Fruit fly (Drosophila melanogaster) S2 (cell line): ENCODE measurements around the gene CNPYb.

Source experiments
- CG8478 ChIP-seq: fragments of >200 bp; optimal IDR thresholded peaks from 2 replicates; lab custom pipeline; 2018
- CTCF ChIP-seq, 2 experiments: fragments of >200 bp; optimal IDR thresholded peaks; 2 replicates each; lab custom pipeline; 2018

The CNPYb gene

DNA sequence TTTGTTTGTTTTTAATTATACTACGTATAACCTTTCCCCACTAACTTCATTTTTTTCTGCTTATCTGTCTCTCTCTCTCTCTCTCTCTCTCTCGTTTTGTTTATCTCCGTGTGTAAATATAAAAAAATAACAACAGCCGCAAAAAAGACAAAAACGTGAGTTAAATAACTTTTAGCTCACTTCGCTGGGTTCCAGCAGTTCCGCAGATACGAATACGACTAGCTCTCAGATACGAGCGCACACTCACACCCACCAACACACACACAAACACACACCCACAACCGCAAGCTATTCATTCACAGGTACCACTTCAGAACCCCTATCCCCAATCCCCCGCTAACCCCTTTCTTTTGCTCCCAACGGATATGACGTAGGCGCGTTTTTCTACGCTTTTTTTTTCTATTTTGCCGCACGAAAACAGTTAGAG, 23.8 kb downstream of the CNPYb start:
- TF ChIP-seq CTCF (optimal IDR thresholded peaks at IDR 0.05; lab: Kevin White, UChicago) (no peak), CG8478 (lab: Kevin White, UChicago) (no peak)

DNA sequence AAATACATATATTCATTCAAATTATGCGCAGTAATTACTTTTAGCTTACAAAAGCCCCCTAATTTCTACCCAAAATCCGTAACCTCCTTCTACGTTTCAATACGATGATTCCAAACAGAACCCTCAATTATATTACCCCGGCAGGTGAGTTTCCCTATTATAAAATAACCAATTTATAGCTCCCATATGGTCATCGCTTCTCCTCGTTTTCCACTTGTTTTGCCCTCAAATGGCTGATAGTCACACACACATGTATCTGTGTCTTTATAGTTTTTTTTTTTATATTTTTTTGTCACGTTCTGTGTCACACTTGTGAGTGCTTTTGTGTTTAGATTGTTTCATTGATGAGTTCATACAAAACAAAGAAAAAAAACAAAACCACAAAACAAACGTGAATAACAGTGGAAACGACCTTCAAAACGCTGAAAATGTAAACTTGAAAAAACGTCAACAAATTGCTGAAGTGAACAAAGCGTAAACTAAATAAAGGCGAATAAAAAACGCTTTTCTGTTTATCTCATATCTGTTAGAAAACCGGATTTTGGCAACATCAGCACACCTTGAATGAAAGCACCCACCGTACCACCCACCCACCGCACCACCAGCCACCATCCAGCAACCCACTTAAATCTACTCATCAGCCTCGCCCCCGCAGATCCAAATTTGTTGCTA, 24.7 kb downstream of the CNPYb start:
- TF ChIP-seq CG8478 (lab: Kevin White, UChicago) (no peak), CTCF (optimal IDR thresholded peaks at IDR 0.05; lab: Kevin White, UChicago) (no peak)

DNA sequence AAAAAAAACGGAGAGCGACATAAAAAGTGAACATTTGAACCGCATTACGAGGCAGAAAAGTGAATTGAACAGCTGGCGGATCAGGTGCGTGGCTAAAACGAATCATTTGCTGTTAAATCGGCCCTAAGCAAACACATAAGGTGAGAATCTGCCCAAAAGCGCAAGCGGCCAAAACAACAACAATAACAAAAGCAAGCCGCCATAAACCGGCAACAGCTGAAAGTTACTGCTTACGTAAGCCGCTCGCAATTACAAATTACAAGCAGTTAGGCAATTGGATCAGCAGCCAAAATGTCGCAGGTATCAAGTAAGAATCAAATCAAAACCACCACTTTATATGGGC, 32.6 kb downstream of the CNPYb start:
- TF ChIP-seq CTCF (optimal IDR thresholded peaks at IDR 0.05; lab: Kevin White, UChicago) (no peak), CG8478 (lab: Kevin White, UChicago) (no peak)

DNA sequence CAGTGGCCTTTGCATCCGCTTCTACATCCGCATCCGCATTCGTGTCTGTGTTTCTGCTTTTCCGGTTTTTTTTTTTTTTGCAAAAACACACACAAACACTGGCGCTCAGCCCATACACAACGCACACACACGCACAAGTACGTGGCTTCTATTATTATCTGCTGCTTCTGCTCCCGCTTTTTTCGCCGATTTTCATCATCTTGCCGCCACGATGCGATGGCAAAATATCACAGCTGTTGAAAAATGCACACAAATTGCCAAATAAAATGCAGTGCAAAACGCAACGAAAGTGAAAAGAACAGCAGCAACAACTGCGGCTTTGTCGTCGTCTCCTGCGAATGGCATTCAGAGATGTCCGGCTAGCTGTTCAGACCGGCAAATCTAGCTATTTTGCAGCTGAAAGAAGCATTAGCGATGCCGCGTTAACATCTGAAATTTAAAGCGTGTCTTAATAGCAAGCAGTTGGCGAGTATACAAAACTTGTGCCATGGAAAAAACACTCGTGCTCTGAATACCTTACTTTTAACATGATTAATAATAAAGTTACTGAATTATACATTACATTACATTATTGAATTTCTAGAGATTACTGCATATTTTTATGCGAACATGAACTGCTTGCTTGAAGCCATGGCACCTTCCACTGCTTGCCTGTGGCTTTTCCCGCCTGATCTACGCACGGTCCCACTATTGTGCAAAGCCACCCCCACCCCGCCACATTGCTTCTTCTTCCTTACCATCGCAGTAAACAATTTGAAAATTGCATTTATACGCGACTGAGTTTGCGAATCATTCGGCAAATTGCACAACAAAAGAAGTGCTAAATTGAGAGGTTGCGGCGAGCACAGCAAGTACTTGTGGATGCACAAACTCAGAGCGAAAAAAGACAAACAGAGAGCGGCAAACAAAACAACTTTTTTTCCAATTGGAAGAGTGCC, 33.3 kb downstream of the CNPYb start, which contains the start of the genes Ugt316A1 and Sfxn2:
Gene Ugt316A1 (minus strand): TSS at position 345 of the 938 bp plus-strand sequence.
Gene Sfxn2 (plus strand): TSS at position 694 of the 938 bp plus-strand sequence.
- TF ChIP-seq CTCF (optimal IDR thresholded peaks at IDR 0.05; lab: Kevin White, UChicago) (peak; percentile 56 to 60), CG8478 (lab: Kevin White, UChicago) (no peak)

DNA sequence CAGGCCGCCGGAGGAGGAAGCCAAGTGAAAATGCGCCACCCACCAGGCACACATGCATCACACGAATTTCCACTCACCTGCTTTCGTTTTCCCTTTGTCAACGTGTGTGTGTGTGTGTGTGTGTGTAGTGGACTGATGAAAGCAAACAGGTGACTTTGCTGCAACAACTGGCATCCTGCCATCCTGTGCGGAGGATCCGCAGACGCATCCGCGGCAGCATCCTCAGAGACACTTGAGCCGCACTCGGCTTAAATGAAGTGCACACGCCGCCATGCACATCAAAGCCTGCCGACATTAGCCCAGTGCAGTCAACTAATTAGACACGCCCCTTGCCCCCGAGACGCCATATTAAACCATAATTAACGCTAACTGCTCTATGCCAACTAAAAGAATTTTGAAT, 37.2 kb downstream of the CNPYb start:
- no peak for TF ChIP-seq CG8478 (lab: Kevin White, UChicago)
- no peak for TF ChIP-seq CTCF (optimal IDR thresholded peaks at IDR 0.05; lab: Kevin White, UChicago)

DNA sequence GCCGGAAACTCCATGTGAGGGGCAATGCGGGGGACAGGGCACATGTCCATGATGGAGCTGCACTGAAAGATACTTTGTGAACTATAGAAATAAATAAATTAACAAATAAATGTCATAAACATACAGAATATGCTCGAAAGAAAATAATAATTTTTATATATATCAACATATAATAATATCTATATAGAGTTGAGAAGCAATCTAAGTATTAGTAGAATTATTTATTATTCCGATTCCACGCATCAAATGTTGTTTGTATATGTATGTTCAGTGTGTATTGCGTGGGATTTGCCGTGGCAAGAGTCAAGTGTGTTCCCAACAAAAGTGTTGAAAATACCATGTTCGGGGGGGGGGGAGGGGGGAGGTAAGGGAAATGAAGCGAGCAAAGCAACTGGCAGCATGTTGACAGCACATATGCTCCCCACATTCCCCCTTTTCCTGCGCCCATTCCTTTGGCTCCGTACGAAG, 39.1 kb downstream of the CNPYb start:
- TF ChIP-seq CTCF (optimal IDR thresholded peaks at IDR 0.05; lab: Kevin White, UChicago) (no peak), CG8478 (lab: Kevin White, UChicago) (no peak)

DNA sequence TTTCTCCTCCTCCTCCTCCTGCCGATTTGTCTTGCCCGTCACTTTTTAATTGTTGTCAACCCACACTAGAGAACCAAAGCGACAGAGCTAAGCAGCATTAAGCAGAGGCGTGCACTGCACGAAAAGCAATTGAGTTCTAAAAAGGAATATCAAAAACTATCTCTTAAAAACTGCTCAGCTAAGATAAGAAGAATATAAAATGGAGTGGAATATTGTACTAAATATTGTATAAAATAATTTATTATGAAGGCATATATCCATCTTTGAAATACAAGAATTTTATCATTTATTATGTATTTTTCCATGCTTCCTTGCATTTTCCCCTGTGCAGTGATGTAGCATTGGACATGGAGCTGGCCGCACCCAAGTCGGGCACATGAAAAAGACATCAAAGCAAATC, 41.0 kb downstream of the CNPYb start:
- TF ChIP-seq CG8478 (lab: Kevin White, UChicago): no peak
- no peak for TF ChIP-seq CTCF (optimal IDR thresholded peaks at IDR 0.05; lab: Kevin White, UChicago)

DNA sequence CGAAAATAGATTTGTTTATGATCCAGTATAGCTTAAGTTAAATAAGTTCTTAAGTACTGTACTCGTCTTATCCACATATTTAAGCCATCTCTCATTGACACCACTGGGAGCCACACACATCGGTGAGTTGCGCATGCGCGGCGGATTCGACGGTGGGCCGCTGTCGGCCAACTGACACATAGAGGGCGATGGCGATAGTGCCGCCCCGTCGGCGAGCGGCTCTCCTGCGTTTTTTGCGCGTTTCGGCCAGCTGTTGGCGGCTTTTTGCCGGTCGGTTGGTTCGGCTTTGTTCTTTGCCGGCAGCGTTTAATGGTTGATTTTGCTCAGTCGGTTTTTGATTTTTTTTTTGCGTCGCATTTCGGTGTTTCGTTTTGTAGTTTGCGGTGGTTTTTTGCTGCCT, 41.8 kb downstream of the CNPYb start:
- TF ChIP-seq CG8478 (lab: Kevin White, UChicago) (no peak), CTCF (optimal IDR thresholded peaks at IDR 0.05; lab: Kevin White, UChicago) (peak; percentile 33 to 37)

DNA sequence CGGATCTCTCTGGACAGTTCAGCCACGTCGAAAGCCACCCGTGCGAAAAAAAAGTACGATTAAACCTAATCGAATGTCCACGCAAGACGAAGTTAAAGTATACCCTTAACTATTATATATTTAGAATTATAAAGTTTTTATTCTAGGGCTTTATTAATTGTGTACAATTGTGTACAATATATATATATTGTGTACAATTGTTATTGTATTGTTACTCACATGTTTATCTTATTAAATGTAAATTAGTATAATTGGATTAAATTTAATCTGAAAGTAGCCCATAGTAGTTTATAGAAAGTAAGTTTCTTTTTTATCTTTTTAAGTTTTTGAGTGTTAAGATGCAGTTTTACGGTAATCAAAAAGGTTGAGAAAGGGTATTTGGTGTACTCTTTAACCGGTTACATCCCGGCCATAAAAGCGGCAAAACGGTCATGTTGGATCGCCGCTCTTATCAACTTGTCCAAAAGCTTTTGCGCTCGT, 42.6 kb downstream of the CNPYb start, which contains the start of gene CG43407:
Gene CG43407 (minus strand): TSS at position 51 of the 480 bp plus-strand sequence.
- TF ChIP-seq CTCF (optimal IDR thresholded peaks at IDR 0.05; lab: Kevin White, UChicago) (no peak), CG8478 (lab: Kevin White, UChicago) (no peak)

DNA sequence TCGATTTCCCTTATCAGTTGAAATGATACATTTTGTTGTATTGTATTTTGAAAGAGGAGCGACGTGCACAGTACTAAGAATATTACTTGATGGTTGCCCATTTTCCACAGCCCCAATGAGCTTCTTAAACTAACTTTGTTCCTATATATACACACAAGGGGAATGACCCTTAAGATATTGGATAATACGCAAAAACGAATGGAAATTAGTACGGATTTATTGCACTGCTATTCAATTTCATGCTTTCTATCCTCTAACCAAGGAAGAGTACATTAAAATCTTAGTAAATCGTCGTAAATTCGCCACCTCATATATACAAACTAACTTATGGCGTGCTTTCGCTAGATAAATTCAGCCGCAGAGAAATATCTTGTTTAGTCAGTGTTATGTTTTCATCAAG, 44.1 kb downstream of the CNPYb start, which contains the start of gene Acp76A:
Gene Acp76A (minus strand): TSS at position 101 of the 400 bp plus-strand sequence.
- no peak for TF ChIP-seq CTCF (optimal IDR thresholded peaks at IDR 0.05; lab: Kevin White, UChicago)
- TF ChIP-seq CG8478 (lab: Kevin White, UChicago): no peak

DNA sequence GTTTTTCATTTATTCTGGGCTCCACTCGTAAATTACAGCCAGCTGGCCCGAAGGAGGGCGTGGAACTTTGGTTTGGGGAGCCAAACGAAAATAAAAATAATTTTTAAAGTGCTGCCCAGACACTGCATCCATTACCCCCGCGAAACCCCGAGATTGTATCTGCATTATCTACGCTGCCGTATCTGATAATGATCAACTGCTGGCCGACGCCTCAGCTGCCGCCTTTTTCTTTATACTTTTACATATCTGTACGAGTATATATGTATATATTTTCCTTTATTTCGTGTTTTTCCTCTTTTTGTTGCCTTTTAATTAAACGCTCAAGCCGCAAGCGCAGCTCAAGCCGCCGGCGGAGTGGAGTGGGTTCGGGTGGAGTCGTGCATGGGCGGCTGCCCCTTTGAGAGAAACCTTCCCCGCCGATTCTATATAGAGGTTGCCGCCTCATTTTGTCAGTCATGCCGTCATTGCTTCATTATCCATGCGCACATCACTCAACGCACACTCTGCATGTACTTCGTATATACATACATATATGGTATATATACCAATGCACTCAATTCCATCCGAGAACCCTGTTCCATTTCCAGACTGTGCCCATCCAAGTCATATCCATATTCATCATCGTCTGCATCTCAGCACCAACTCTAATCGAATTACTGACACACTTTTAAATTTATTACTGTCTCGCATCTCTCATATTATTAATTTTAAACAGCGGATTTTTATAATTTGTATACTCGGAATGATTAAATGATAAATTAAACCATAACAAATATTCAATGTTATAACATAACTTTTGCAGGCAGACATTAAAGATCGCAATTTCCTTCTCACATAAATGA, 46.1 kb downstream of the CNPYb start:
- TF ChIP-seq CTCF (optimal IDR thresholded peaks at IDR 0.05; lab: Kevin White, UChicago): no peak
- no peak for TF ChIP-seq CG8478 (lab: Kevin White, UChicago)

DNA sequence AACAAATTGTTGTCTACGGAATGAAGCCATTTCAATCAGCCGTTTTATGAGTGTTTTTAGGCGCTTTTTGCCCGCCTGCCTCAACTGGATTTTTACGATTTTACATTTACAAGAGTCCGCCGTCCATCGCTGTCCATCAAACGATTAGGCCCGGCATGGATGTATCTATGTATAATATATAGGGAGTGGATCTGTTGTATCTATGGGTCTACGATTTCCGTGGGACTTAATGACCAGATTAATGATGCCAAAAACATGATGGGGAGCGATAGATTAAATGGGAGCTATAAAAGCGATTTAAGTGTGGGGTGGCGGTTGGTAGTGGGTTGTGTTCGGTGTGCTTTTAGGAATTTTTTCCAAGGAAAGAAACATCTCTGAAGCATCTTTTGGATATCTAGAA, 47.3 kb downstream of the CNPYb start:
- no peak for TF ChIP-seq CG8478 (lab: Kevin White, UChicago)
- TF ChIP-seq CTCF (optimal IDR thresholded peaks at IDR 0.05; lab: Kevin White, UChicago): no peak

DNA sequence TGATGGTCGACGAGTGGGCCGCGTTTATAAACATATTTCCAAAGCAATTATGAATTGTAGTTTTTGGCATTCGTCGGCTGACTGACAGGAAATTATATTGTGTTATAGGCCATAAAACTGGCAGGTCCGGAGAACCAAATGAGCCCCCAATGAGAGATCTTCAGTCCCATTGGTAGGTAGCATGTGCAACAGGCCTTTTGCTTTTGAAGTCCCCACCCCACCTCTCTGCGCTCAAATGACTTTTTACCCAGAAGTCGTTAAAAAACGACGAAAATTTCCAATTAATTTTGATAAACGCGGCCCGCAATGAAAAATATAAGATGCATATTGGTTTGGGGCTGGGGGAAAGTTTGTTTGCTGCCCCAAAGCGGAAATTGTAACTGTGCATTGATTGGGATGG, 47.8 kb downstream of the CNPYb start:
- TF ChIP-seq CTCF (optimal IDR thresholded peaks at IDR 0.05; lab: Kevin White, UChicago) (no peak), CG8478 (lab: Kevin White, UChicago) (no peak)
